Worm (Caenorhabditis elegans): ENCODE measurements around the gene daf-9.

- TF ChIP-seq nhr-76 (tag; optimal IDR thresholded peaks at IDR 0.05) (no peak), nhr-237 (tag; optimal IDR thresholded peaks at IDR 0.05) (no peak), vab-7 (GFP tag; IDR thresholded peaks at IDR 0.05) (no peak)
These were observed 33.9 kb downstream of the daf-9 start, which contains the start of gene lite-1 for ce11 chrX:6230669-6231068.
